Worm (Caenorhabditis elegans): Measurements from ENCODE around the gene hpo-34.
A peak's percentile ranks its signal among the peaks of the same experiment; 100 is the strongest.

hpo-34 gene

ce11 chrX:11548308-11548707 lies 29.4 kb upstream of the hpo-34 start, which contains the start of gene mig-2:
TSS of gene mig-2 (plus strand) at chrX:11548608.
- TF ChIP-seq hmg-20 (GFP tag; IDR thresholded peaks at IDR 0.05): no peak
- TF ChIP-seq aptf-2 (GFP tag; conservative IDR thresholded peaks at IDR 0.05): no peak
- no peak for TF ChIP-seq F22D6.2 (tag; optimal IDR thresholded peaks at IDR 0.05)
- no peak for TF ChIP-seq die-1 (tag; optimal IDR thresholded peaks at IDR 0.05)
- no peak for TF ChIP-seq ztf-6 (GFP tag; IDR thresholded peaks at IDR 0.05)
- TF ChIP-seq nhr-179 (tag; optimal IDR thresholded peaks at IDR 0.05): no peak
- TF ChIP-seq snpc-1.1 (tag; optimal IDR thresholded peaks at IDR 0.05; ENCODE audit: insufficient read depth): no peak
- TF ChIP-seq F23B12.7 (tag; optimal IDR thresholded peaks at IDR 0.05; ENCODE audit: insufficient read depth): no peak
- no peak for TF ChIP-seq F55B11.4 (tag; optimal IDR thresholded peaks at IDR 0.05; ENCODE audit: borderline replicate concordance, insufficient read depth)
- no peak for TF ChIP-seq F52B5.7 (tag; optimal IDR thresholded peaks at IDR 0.05)
- TF ChIP-seq F39B2.1 (GFP tag; IDR thresholded peaks at IDR 0.05): no peak
- TF ChIP-seq ceh-58 (GFP tag; IDR thresholded peaks at IDR 0.05): no peak
- TF ChIP-seq ztf-26 (tag; optimal IDR thresholded peaks at IDR 0.05): no peak

- no peak for TF ChIP-seq pbrm-1 (GFP tag; IDR thresholded peaks at IDR 0.05)
- TF ChIP-seq F22D6.2 (tag; optimal IDR thresholded peaks at IDR 0.05): no peak
- TF ChIP-seq ztf-3 (GFP tag; optimal IDR thresholded peaks at IDR 0.05): no peak
- TF ChIP-seq Y95B8A.8 (GFP tag; IDR thresholded peaks at IDR 0.05): no peak
- TF ChIP-seq lin-26 (GFP tag; IDR thresholded peaks at IDR 0.05): no peak
- no peak for TF ChIP-seq T26A5.8 (tag; optimal IDR thresholded peaks at IDR 0.05)
- TF ChIP-seq sptf-2 (GFP tag; optimal IDR thresholded peaks at IDR 0.05): no peak
- no peak for TF ChIP-seq K12H6.12 (tag; optimal IDR thresholded peaks at IDR 0.05)
- TF ChIP-seq D2030.7 (GFP tag; IDR thresholded peaks at IDR 0.05): no peak
Observed at ce11 chrX:11547442-11548023, 28.7 kb upstream of the hpo-34 start.

- TF ChIP-seq B0035.1 (tag; optimal IDR thresholded peaks at IDR 0.05) (no peak), hlh-26 (GFP tag; conservative IDR thresholded peaks at IDR 0.05) (no peak), tlf-1 (GFP tag; optimal IDR thresholded peaks at IDR 0.05) (no peak), mel-28 (tag; optimal IDR thresholded peaks at IDR 0.05; ENCODE audit: borderline replicate concordance) (no peak), madf-6 (GFP tag; IDR thresholded peaks at IDR 0.05) (no peak), lin-26 (GFP tag; IDR thresholded peaks at IDR 0.05) (peak; percentile 42; the same call in 1 of the 2 replicates), Y67H2A.10 (GFP tag; conservative IDR thresholded peaks at IDR 0.05) (no peak), rec-8 (tag; optimal IDR thresholded peaks at IDR 0.05) (no peak), ztf-6 (GFP tag; IDR thresholded peaks at IDR 0.05) (no peak), ets-4 (GFP tag; optimal IDR thresholded peaks at IDR 0.05) (peak; percentile 85), ama-1 (optimal IDR thresholded peaks at IDR 0.05) (no peak), ama-1 (GFP tag; optimal IDR thresholded peaks at IDR 0.05) (no peak), K12H6.12 (tag; optimal IDR thresholded peaks at IDR 0.05) (peak; percentile 14), F52B5.7 (tag; optimal IDR thresholded peaks at IDR 0.05) (no peak), T07F8.4 (tag; optimal IDR thresholded peaks at IDR 0.05) (no peak), snpc-1.3 (tag; optimal IDR thresholded peaks at IDR 0.05; ENCODE audit: insufficient read depth) (no peak), ZK185.1 (tag; optimal IDR thresholded peaks at IDR 0.05; ENCODE audit: poor library complexity, severe bottlenecking) (peak; percentile 46), ztf-26 (tag; optimal IDR thresholded peaks at IDR 0.05) (peak; percentile 42), pha-4 (tag; optimal IDR thresholded peaks at IDR 0.05) (no peak), F33H1.4 (GFP tag; IDR thresholded peaks at IDR 0.05) (no peak), Y56A3A.18 (GFP tag; IDR thresholded peaks at IDR 0.05) (0 out of 2 replicates have a peak, but pooled peaks have one; percentile 27), ccch-3 (GFP tag; optimal IDR thresholded peaks at IDR 0.05) (no peak), dox-1 (GFP tag; IDR thresholded peaks at IDR 0.05) (peak; percentile 89), lin-54 (GFP tag; optimal IDR thresholded peaks at IDR 0.05) (no peak), nhr-90 (tag; optimal IDR thresholded peaks at IDR 0.05) (peak; percentile 7), chd-7 (tag; optimal IDR thresholded peaks at IDR 0.05) (peak; percentile 8), mxl-1 (tag; optimal IDR thresholded peaks at IDR 0.05) (no peak)
Observed at ce11 chrX:11546445-11547275, 27.8 kb upstream of the hpo-34 start, which contains the start of gene selt-1.1. TSS of gene selt-1.1 (minus strand) at chrX:11546495.

All from whole organism, young adult.